Fruit fly (Drosophila melanogaster) whole organism, embryonic: ENCODE results near the gene Ror.

Experiments
- Atf3 ChIP-seq: fragments of 200-800 bp; sonication (Bioruptor generic); optimal IDR thresholded peaks from 3 replicates; lab custom pipeline; 2016; ENCODE audit warnings: missing biosample characterization, missing genetic modification characterization
- Bteb2 ChIP-seq: fragments of 200-800 bp; sonication (Bioruptor generic); optimal IDR thresholded peaks from 2 replicates; lab custom pipeline; 2016; ENCODE audit warnings: missing biosample characterization, missing genetic modification characterization
- CG10147 ChIP-seq: fragments of 200-800 bp; sonication (Bioruptor generic); optimal IDR thresholded peaks from 2 replicates; lab custom pipeline; 2019; ENCODE audit warnings: missing biosample characterization, mild to moderate bottlenecking, missing genetic modification characterization, moderate library complexity
- CG10462 ChIP-seq: fragments of 200-800 bp; sonication (Bioruptor generic); optimal IDR thresholded peaks from 2 replicates; lab custom pipeline; 2016; ENCODE audit warnings: missing biosample characterization, missing genetic modification characterization
- CG1233 ChIP-seq: fragments of 200-800 bp; sonication (Bioruptor generic); optimal IDR thresholded peaks from 4 replicates; lab custom pipeline; 2018; ENCODE audit warnings: missing biosample characterization, mild to moderate bottlenecking, missing genetic modification characterization
- CG15011 ChIP-seq: fragments of 200-800 bp; sonication (Bioruptor generic); optimal IDR thresholded peaks from 3 replicates; lab custom pipeline; 2018; ENCODE audit warnings: missing biosample characterization, mild to moderate bottlenecking, missing genetic modification characterization
- CG16815 ChIP-seq: fragments of 200-800 bp; sonication (Bioruptor generic); optimal IDR thresholded peaks from 3 replicates; lab custom pipeline; 2017; ENCODE audit warnings: missing biosample characterization, mild to moderate bottlenecking, missing genetic modification characterization
- CG3407 ChIP-seq: fragments of 200-800 bp; sonication (Bioruptor generic); optimal IDR thresholded peaks from 2 replicates; lab custom pipeline; 2018; ENCODE audit warnings: missing biosample characterization, mild to moderate bottlenecking, missing genetic modification characterization
- CG34224 ChIP-seq: fragments of 200-800 bp; sonication (Bioruptor generic); IDR thresholded peaks from 3 replicates; pipeline ENCODE4 v1.3.6; 2022; ENCODE audit warnings: missing biosample characterization, missing genetic modification characterization; ENCODE audit not compliant: partially characterized antibody
- CG4404 ChIP-seq: fragments of 200-800 bp; sonication (Bioruptor generic); IDR thresholded peaks from 2 replicates; pipeline ENCODE4 v1.3.6; 2022; ENCODE audit warnings: missing biosample characterization, missing genetic modification characterization
- CG6791 ChIP-seq: fragments of 200-800 bp; sonication (Bioruptor generic); IDR thresholded peaks from 3 replicates; pipeline ENCODE4 v1.3.6; 2022; ENCODE audit warnings: missing biosample characterization, missing genetic modification characterization; ENCODE audit not compliant: partially characterized antibody
- CG7357 ChIP-seq: fragments of 200-800 bp; sonication (Bioruptor generic); IDR thresholded peaks from 3 replicates; pipeline ENCODE4 v1.3.6; 2022; ENCODE audit warnings: missing biosample characterization, missing genetic modification characterization
- CG8290 ChIP-seq, 3 experiments: fragments of 200-800 bp; sonication (Bioruptor generic); optimal IDR thresholded peaks; 2 replicates each; lab custom pipeline; 2016 to 2019; ENCODE audit warnings: missing biosample characterization in 3 of 3, missing genetic modification characterization in 3 of 3, mild to moderate bottlenecking in 2 of 3, moderate library complexity in 1 of 3
- CG8924 ChIP-seq: fragments of 200-800 bp; optimal IDR thresholded peaks from 3 replicates; lab custom pipeline; 2019; ENCODE audit warnings: missing biosample characterization, mild to moderate bottlenecking, missing genetic modification characterization, moderate library complexity
- CG9797 ChIP-seq: fragments of 200-800 bp; sonication (Bioruptor generic); optimal IDR thresholded peaks from 3 replicates; lab custom pipeline; 2018; ENCODE audit warnings: missing biosample characterization, mild to moderate bottlenecking, missing genetic modification characterization
- CG9932 ChIP-seq: fragments of 200-800 bp; sonication (Bioruptor generic); IDR thresholded peaks from 2 replicates; pipeline ENCODE4 v1.3.6; 2022; ENCODE audit warnings: missing biosample characterization, missing genetic modification characterization
- Dp ChIP-seq: fragments of 200-800 bp; sonication (Bioruptor generic); optimal IDR thresholded peaks from 2 replicates; lab custom pipeline; 2018; ENCODE audit warnings: missing biosample characterization, mild to moderate bottlenecking, missing genetic modification characterization, moderate library complexity
- Ets97D ChIP-seq: fragments of 200-800 bp; sonication (Bioruptor generic); optimal IDR thresholded peaks from 3 replicates; lab custom pipeline; 2016; ENCODE audit warnings: missing biosample characterization, missing genetic modification characterization
- Hmx ChIP-seq: fragments of 200-800 bp; sonication (Bioruptor generic); optimal IDR thresholded peaks from 2 replicates; lab custom pipeline; 2016; ENCODE audit warnings: missing biosample characterization, missing genetic modification characterization
- Jarid2 ChIP-seq: fragments of 200-800 bp; sonication (Bioruptor generic); optimal IDR thresholded peaks from 3 replicates; lab custom pipeline; 2017; ENCODE audit warnings: mild to moderate bottlenecking, missing biosample characterization, missing genetic modification reagents, missing genetic modification characterization
- Lpt ChIP-seq: fragments of >200 bp; optimal IDR thresholded peaks from 2 replicates; lab custom pipeline; 2018; ENCODE audit warnings: missing biosample characterization, missing genetic modification characterization
- Sry-β ChIP-seq: fragments of 200-800 bp; sonication (Bioruptor generic); optimal IDR thresholded peaks from 2 replicates; lab custom pipeline; 2018; ENCODE audit warnings: missing biosample characterization, mild to moderate bottlenecking, missing genetic modification characterization, moderate library complexity
- chinmo ChIP-seq: fragments of 200-800 bp; sonication (Bioruptor generic); IDR thresholded peaks from 4 replicates; pipeline ENCODE4 v1.3.6; 2022; ENCODE audit warnings: missing biosample characterization, missing genetic modification characterization; ENCODE audit not compliant: partially characterized antibody
- ci ChIP-seq: fragments of 200-800 bp; sonication (Bioruptor generic); IDR thresholded peaks from 3 replicates; pipeline ENCODE4 v1.3.6; 2022; ENCODE audit warnings: missing biosample characterization, missing genetic modification characterization
- danr ChIP-seq: fragments of 200-800 bp; sonication (Bioruptor generic); IDR thresholded peaks from 2 replicates; pipeline ENCODE4 v1.3.6; 2022; ENCODE audit warnings: missing biosample characterization, missing genetic modification characterization
- dimm ChIP-seq: fragments of 200-800 bp; sonication (Bioruptor generic); IDR thresholded peaks from 2 replicates; pipeline ENCODE4 v1.3.6; 2022; ENCODE audit warnings: missing biosample characterization, missing genetic modification characterization
- emc ChIP-seq: fragments of 200-800 bp; sonication (Bioruptor generic); optimal IDR thresholded peaks from 2 replicates; lab custom pipeline; 2016; ENCODE audit warnings: missing biosample characterization, missing genetic modification characterization
- fd64A ChIP-seq: fragments of 200-800 bp; sonication (Bioruptor generic); optimal IDR thresholded peaks from 3 replicates; lab custom pipeline; 2018; ENCODE audit warnings: missing biosample characterization, mild to moderate bottlenecking, missing genetic modification characterization
- gfzf ChIP-seq: fragments of 200-800 bp; sonication (Bioruptor generic); optimal IDR thresholded peaks from 2 replicates; lab custom pipeline; 2016; ENCODE audit warnings: missing biosample characterization, mild to moderate bottlenecking, missing genetic modification characterization, moderate library complexity
- gro ChIP-seq: fragments of 200-800 bp; sonication (Bioruptor generic); optimal IDR thresholded peaks from 2 replicates; lab custom pipeline; 2016; ENCODE audit warnings: missing biosample characterization, missing genetic modification characterization
- gt ChIP-seq: fragments of 200-800 bp; sonication (Bioruptor generic); IDR thresholded peaks from 2 replicates; pipeline ENCODE4 v1.3.6; 2022; ENCODE audit warnings: missing biosample characterization, missing genetic modification characterization
- hkb ChIP-seq, 2 experiments: fragments of 200-800 bp in 1 of 2; fragments of >200 bp in 1 of 2; sonication (Bioruptor generic) in 1 of 2; IDR thresholded peaks in 1 of 2; optimal IDR thresholded peaks in 1 of 2; 2 replicates each; pipeline versions ENCODE4 v1.3.6 to Lab custom; 2017 to 2022; ENCODE audit warnings: missing biosample characterization in 1 of 2, missing genetic modification characterization in 1 of 2
- lbe ChIP-seq: fragments of 200-800 bp; sonication (Bioruptor generic); optimal IDR thresholded peaks from 2 replicates; lab custom pipeline; 2016; ENCODE audit warnings: missing biosample characterization, mild to moderate bottlenecking, missing genetic modification characterization
- lov ChIP-seq, 2 experiments: fragments of 200-800 bp in 1 of 2; fragments of >200 bp in 1 of 2; sonication (Bioruptor generic) in 1 of 2; IDR thresholded peaks in 1 of 2; optimal IDR thresholded peaks in 1 of 2; 2 replicates in 1 of 2; 3 replicates in 1 of 2; pipeline versions ENCODE4 v1.3.6 to Lab custom; 2017 to 2022; ENCODE audit warnings: missing biosample characterization in 1 of 2, missing genetic modification characterization in 1 of 2
- pho ChIP-seq: fragments of 200-800 bp; sonication (Bioruptor generic); optimal IDR thresholded peaks from 2 replicates; lab custom pipeline; 2016; ENCODE audit warnings: missing biosample characterization, missing genetic modification characterization
- phol ChIP-seq: fragments of 200-800 bp; sonication (Bioruptor generic); optimal IDR thresholded peaks from 3 replicates; lab custom pipeline; 2018; ENCODE audit warnings: missing biosample characterization, mild to moderate bottlenecking, missing genetic modification characterization, moderate library complexity
- pita ChIP-seq: fragments of 200-800 bp; sonication (Bioruptor generic); optimal IDR thresholded peaks from 2 replicates; lab custom pipeline; 2017; ENCODE audit warnings: missing biosample characterization, mild to moderate bottlenecking, missing genetic modification characterization
- prd ChIP-seq, 3 experiments: fragments of >200 bp in 2 of 3; fragments of 200-800 bp in 1 of 3; sonication (Bioruptor generic) in 1 of 3; optimal IDR thresholded peaks in 2 of 3; IDR thresholded peaks in 1 of 3; 2 replicates in 2 of 3; 3 replicates in 1 of 3; pipeline versions ENCODE4 v1.3.6 to Lab custom; 2017 to 2022; ENCODE audit warnings: missing biosample characterization in 1 of 3, missing genetic modification characterization in 1 of 3
- repo ChIP-seq: fragments of 200-800 bp; sonication (Bioruptor generic); optimal IDR thresholded peaks from 2 replicates; lab custom pipeline; 2016; ENCODE audit warnings: missing biosample characterization, missing genetic modification characterization
- run ChIP-seq: fragments of 200-800 bp; sonication (Bioruptor generic); optimal IDR thresholded peaks from 3 replicates; lab custom pipeline; 2018; ENCODE audit warnings: missing biosample characterization, mild to moderate bottlenecking, missing genetic modification characterization
- sd ChIP-seq: fragments of 200-800 bp; sonication (Bioruptor generic); optimal IDR thresholded peaks from 3 replicates; lab custom pipeline; 2018; ENCODE audit warnings: missing biosample characterization, mild to moderate bottlenecking, missing genetic modification characterization, moderate library complexity
- sens ChIP-seq: fragments of 200-800 bp; sonication (Bioruptor generic); peaks from one replicate; lab custom pipeline; 2016; ENCODE audit warnings: missing biosample characterization, missing genetic modification characterization
- ssp ChIP-seq: fragments of 200-800 bp; sonication (Bioruptor generic); IDR thresholded peaks from 2 replicates; pipeline ENCODE4 v1.3.6; 2022; ENCODE audit warnings: missing biosample characterization, missing genetic modification characterization
- stwl ChIP-seq: fragments of 200-800 bp; sonication (Bioruptor generic); optimal IDR thresholded peaks from 3 replicates; lab custom pipeline; 2018; ENCODE audit warnings: missing biosample characterization, mild to moderate bottlenecking, missing genetic modification characterization, moderate library complexity
- tgo ChIP-seq: fragments of 200-800 bp; sonication (Bioruptor generic); IDR thresholded peaks from 3 replicates; pipeline ENCODE4 v1.3.6; 2022; ENCODE audit warnings: missing biosample characterization, missing genetic modification characterization
- unpg ChIP-seq: fragments of 200-800 bp; sonication (Bioruptor generic); optimal IDR thresholded peaks from 3 replicates; lab custom pipeline; 2018; ENCODE audit warnings: missing biosample characterization, mild to moderate bottlenecking, missing genetic modification characterization, moderate library complexity
- wek ChIP-seq: fragments of 200-800 bp; sonication (Bioruptor generic); optimal IDR thresholded peaks from 3 replicates; lab custom pipeline; 2018; ENCODE audit warnings: missing biosample characterization, mild to moderate bottlenecking, missing genetic modification characterization, moderate library complexity

The Ror gene

DNA sequence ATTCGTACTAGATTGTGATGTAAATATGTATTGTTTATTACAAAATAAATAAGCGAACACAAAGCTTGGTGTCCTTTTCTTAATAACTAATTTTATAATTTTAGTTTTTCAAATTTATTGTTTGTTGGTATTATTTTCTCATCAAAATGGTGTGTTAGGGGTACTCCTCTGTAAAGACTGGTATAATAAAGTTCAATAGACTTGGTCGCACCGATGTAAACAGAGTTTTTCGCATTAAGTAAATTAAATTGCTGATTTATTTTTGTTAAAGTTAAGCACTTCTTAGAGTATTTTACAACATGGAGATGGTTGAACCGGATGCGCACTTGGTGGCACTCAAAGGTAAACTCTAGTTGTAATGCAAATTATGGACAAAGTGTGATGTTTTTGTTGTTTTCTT, 14.9 kb downstream of the Ror start, which contains the start of gene CG4953 (continued):
- TF ChIP-seq danr (GFP tag; lab: Robert Waterston, UW) (no peak), ci (GFP tag; lab: Robert Waterston, UW) (no peak), Bteb2 (GFP tag; lab: Kevin White, UChicago) (no peak), wek (GFP tag; lab: Kevin White, UChicago) (peak; percentile 93), Sry-β (GFP tag; lab: Kevin White, UChicago) (no peak), Jarid2 (GFP tag; lab: Kevin White, UChicago) (no peak), Dp (GFP tag; lab: Kevin White, UChicago) (peak; percentile 14), CG9797 (GFP tag; lab: Kevin White, UChicago) (peak; percentile 18), gfzf (GFP tag; lab: Kevin White, UChicago) (peak; percentile 67)

DNA sequence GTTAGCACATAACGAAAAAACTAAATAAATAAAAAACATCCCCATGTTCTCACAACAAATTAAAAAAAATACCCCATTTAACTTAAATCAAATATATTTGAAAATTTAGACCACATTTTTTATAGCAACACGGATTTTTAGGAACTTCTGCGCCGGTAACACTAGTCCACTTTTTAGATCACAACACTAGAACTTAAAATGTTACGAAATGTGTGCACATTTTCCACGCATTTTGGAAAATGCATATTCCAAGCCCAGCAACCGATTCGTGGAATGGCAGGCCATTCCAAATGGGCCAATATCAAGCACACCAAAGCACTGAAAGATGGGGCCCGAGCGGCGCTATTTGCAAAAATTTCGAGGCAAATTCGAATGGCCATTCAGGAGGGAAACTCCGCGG, 17.0 kb downstream of the Ror start, which contains the start of gene CG4957:
CG4957 (plus strand) TSS at position 185 of the 400 bp plus-strand sequence.
- TF ChIP-seq CG6791, result no peak
- peak; percentile 79 for TF ChIP-seq sd (tag; lab: Kevin White, UChicago)
- no peak for TF ChIP-seq emc (GFP tag; lab: Kevin White, UChicago)
- TF ChIP-seq sens (GFP tag; lab: Kevin White, UChicago), result peak; percentile 53
- TF ChIP-seq CG7357 (GFP tag; lab: Robert Waterston, UW), result no peak
- TF ChIP-seq Ets97D (GFP tag; lab: Kevin White, UChicago), result peak; percentile 14
- TF ChIP-seq Hmx (GFP tag; lab: Kevin White, UChicago), result no peak
- no peak for TF ChIP-seq unpg (GFP tag; lab: Kevin White, UChicago)
- TF ChIP-seq run, result no peak
- no peak for TF ChIP-seq gro (GFP tag; lab: Kevin White, UChicago)
- TF ChIP-seq Atf3, result no peak
- TF ChIP-seq CG8924 (tag; lab: Kevin White, UChicago), result no peak
- TF ChIP-seq CG10462 (GFP tag; lab: Kevin White, UChicago), result no peak
- TF ChIP-seq gt, result no peak
- no peak for TF ChIP-seq CG8290 (GFP tag; optimal IDR thresholded peaks at IDR 0.05; lab: Kevin White, UChicago)
- no peak for TF ChIP-seq CG8290 (tag; optimal IDR thresholded peaks at IDR 0.05; lab: Kevin White, UChicago)
- no peak for TF ChIP-seq lbe
- no peak for TF ChIP-seq CG9932 (GFP tag; lab: Robert Waterston, UW)
- TF ChIP-seq CG15011 (GFP tag; lab: Kevin White, UChicago), result no peak
- no peak for TF ChIP-seq Lpt (GFP tag; lab: Kevin White, UChicago)
- no peak for TF ChIP-seq prd (optimal IDR thresholded peaks at IDR 0.05; lab: Kevin White, UChicago)
- TF ChIP-seq prd (GFP tag; IDR thresholded peaks at IDR 0.05; lab: Robert Waterston, UW), result no peak
- TF ChIP-seq CG1233 (GFP tag; lab: Kevin White, UChicago), result no peak
- TF ChIP-seq stwl (tag; lab: Kevin White, UChicago), result peak; percentile 30
- TF ChIP-seq dimm, result no peak
- no peak for TF ChIP-seq lov (optimal IDR thresholded peaks at IDR 0.05; lab: Kevin White, UChicago)
- no peak for TF ChIP-seq lov (GFP tag; IDR thresholded peaks at IDR 0.05; lab: Robert Waterston, UW)
- TF ChIP-seq tgo, result no peak
- peak; percentile 70 for TF ChIP-seq gfzf (GFP tag; lab: Kevin White, UChicago)
- no peak for TF ChIP-seq ssp (GFP tag; lab: Robert Waterston, UW)
- TF ChIP-seq hkb (optimal IDR thresholded peaks at IDR 0.05; lab: Kevin White, UChicago), result no peak
- TF ChIP-seq hkb (GFP tag; IDR thresholded peaks at IDR 0.05; lab: Robert Waterston, UW), result no peak
- no peak for TF ChIP-seq CG3407
- no peak for TF ChIP-seq fd64A (GFP tag; lab: Kevin White, UChicago)
- TF ChIP-seq CG34224 (GFP tag; lab: Robert Waterston, UW), result 0 out of 3 replicates have a peak, but pooled peaks have one; percentile 14
- no peak for TF ChIP-seq CG10147 (GFP tag; lab: Kevin White, UChicago)
- TF ChIP-seq pho (GFP tag; lab: Kevin White, UChicago), result no peak
- TF ChIP-seq pita (GFP tag; lab: Kevin White, UChicago), result no peak
- TF ChIP-seq chinmo (GFP tag; lab: Robert Waterston, UW), result 0 out of 4 replicates have a peak, but pooled peaks have one; percentile 25
- TF ChIP-seq wek (GFP tag; lab: Kevin White, UChicago), result no peak
- no peak for TF ChIP-seq repo (GFP tag; lab: Kevin White, UChicago)
- TF ChIP-seq CG16815 (GFP tag; lab: Kevin White, UChicago), result no peak
- TF ChIP-seq CG4404, result no peak
- no peak for TF ChIP-seq phol (tag; lab: Kevin White, UChicago)
